Worm (Caenorhabditis elegans): ENCODE results near the gene M151.3.

ce11 chrII:3641197-3641596 is 14.2 kb downstream of the M151.3 start, which contains the start of gene M151.1:
- TF ChIP-seq ztf-4 (tag; optimal IDR thresholded peaks at IDR 0.05) (no peak), sox-4 (tag; optimal IDR thresholded peaks at IDR 0.05) (no peak), elt-3 (tag; optimal IDR thresholded peaks at IDR 0.05) (no peak), ztf-11 (tag; optimal IDR thresholded peaks at IDR 0.05) (no peak), snpc-4 (tag; optimal IDR thresholded peaks at IDR 0.05) (no peak), rnt-1 (tag; optimal IDR thresholded peaks at IDR 0.05) (no peak)

Data from whole organism, L1 larva.